Worm (Caenorhabditis elegans) whole organism, midembryonic: ENCODE data around the gene K03B4.2.

Source experiments
- flt-1 ChIP-seq: fragments of 200-800 bp; sonication (Bioruptor generic); IDR thresholded peaks from 2 replicates; pipeline ENCODE4 v1.3.6; 2022; ENCODE audit warnings: missing genetic modification characterization, missing compliant biosample characterization
- klf-2 ChIP-seq: fragments of 200-800 bp; sonication (Bioruptor generic); conservative IDR thresholded peaks from 2 replicates; pipeline ENCODE4 v1.3.6; 2022; ENCODE audit warnings: missing genetic modification reagents, missing genetic modification characterization, missing compliant biosample characterization
- ztf-29 ChIP-seq: fragments of 200-800 bp; sonication (Bioruptor generic); IDR thresholded peaks from 2 replicates; pipeline ENCODE4 v1.3.6; 2022; ENCODE audit warnings: missing genetic modification reagents, missing genetic modification characterization, missing compliant biosample characterization

DNA sequence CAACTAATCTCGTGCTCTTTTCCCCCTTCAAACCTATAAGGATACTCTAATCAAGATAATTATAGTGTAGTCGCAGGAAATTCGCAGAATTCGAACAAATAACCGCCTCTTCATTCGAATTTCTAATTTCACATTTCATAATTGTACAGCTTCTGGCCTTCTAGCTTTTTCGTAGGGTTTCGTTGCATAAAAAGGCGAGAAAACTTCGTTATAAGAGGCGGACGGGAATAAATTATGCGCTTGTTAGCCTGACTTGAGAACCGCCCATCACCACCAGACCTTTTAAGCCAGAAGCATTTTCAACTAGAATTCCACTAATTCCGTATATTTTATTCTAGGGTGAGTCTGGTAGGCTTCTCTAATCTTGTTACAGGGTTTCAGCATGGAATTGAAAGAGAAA is 6.1 kb upstream of the K03B4.2 start, which contains the start of gene K03B4.4:
- TF ChIP-seq klf-2 (no peak), flt-1 (GFP tag; lab: Robert Waterston, UW) (no peak), ztf-29 (no peak)
